Fruit fly (Drosophila melanogaster) whole organism, prepupa: ENCODE measurements around the gene mahe.

ENCODE experiments used
- CG11902 ChIP-seq: fragments of 200-800 bp; sonication (Bioruptor generic); optimal IDR thresholded peaks from 3 replicates; lab custom pipeline; 2016; ENCODE audit warnings: missing biosample characterization, missing genetic modification characterization
- CG3032 ChIP-seq: fragments of 200-800 bp; optimal IDR thresholded peaks from 2 replicates; lab custom pipeline; 2019; ENCODE audit warnings: missing biosample characterization, mild to moderate bottlenecking, missing genetic modification characterization, moderate library complexity
- CG6163 ChIP-seq: fragments of 200-800 bp; sonication (Bioruptor generic); IDR thresholded peaks from 3 replicates; pipeline ENCODE4 v1.3.6; 2022; ENCODE audit warnings: missing biosample characterization, missing genetic modification characterization
- CG8632 ChIP-seq: fragments of 200-800 bp; sonication (Bioruptor generic); optimal IDR thresholded peaks from 3 replicates; lab custom pipeline; 2016; ENCODE audit warnings: missing biosample characterization, missing genetic modification characterization
- Eip78C ChIP-seq: fragments of 200-800 bp; sonication (Bioruptor generic); peaks from one replicate; lab custom pipeline; 2016; ENCODE audit warnings: missing biosample characterization, missing genetic modification characterization
- Ets21C ChIP-seq: fragments of 200-800 bp; sonication (Bioruptor generic); optimal IDR thresholded peaks from 3 replicates; lab custom pipeline; 2016; ENCODE audit warnings: missing biosample characterization, missing genetic modification characterization
- OdsH ChIP-seq: fragments of 200-800 bp; sonication (Bioruptor generic); optimal IDR thresholded peaks from 3 replicates; lab custom pipeline; 2016; ENCODE audit warnings: missing biosample characterization, missing genetic modification characterization
- fkh ChIP-seq: fragments of 200-800 bp; sonication (Bioruptor generic); optimal IDR thresholded peaks from 3 replicates; lab custom pipeline; 2017; ENCODE audit warnings: missing biosample characterization, mild to moderate bottlenecking, missing genetic modification characterization, moderate library complexity
- salr ChIP-seq, 2 experiments: fragments of 200-800 bp; sonication (Bioruptor generic); optimal IDR thresholded peaks; 3 replicates each; lab custom pipeline; 2016 to 2018; ENCODE audit warnings: missing biosample characterization in 2 of 2, missing genetic modification characterization in 2 of 2, mild to moderate bottlenecking in 1 of 2

- TF ChIP-seq salr (GFP tag; optimal IDR thresholded peaks at IDR 0.05; lab: Kevin White, UChicago): no peak
- peak; percentile 51 for TF ChIP-seq fkh (GFP tag; lab: Kevin White, UChicago)
- TF ChIP-seq CG8632 (GFP tag; lab: Kevin White, UChicago): peak; percentile 49
- no peak for TF ChIP-seq OdsH (GFP tag; lab: Kevin White, UChicago)
- TF ChIP-seq CG6163 (GFP tag; lab: Robert Waterston, UW): 0 out of 3 replicates have a peak, but pooled peaks have one; percentile 26
- TF ChIP-seq CG11902 (GFP tag; lab: Kevin White, UChicago): no peak
- TF ChIP-seq Eip78C (GFP tag; lab: Kevin White, UChicago): peak; percentile 68
- no peak for TF ChIP-seq CG3032 (tag; lab: Kevin White, UChicago)
- no peak for TF ChIP-seq Ets21C
Observed at dm6 chrX:7933210-7933915, 2.2 kb upstream of the mahe start, which contains the start of the genes Dhdds and RpS14a.
